Worm (Caenorhabditis elegans): Measurements from ENCODE around the gene srz-31.

DNA sequence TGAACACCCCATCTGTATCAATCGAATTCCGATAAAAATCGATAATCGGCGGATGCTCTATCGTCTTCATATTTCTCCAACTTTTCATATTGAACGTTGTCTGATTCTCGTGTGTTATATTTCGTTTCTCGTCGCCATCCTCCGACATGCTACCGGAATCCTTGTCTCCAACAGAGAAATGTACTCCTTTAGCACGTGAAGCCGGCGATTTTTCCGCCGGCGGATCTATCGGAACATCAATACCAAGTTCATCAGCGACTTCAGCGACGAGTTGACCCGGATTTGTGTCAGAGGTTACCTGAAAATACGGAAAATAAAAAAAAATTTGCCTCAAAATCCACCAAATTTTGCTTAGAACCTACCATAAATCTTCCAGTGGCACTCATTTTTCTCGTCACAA is 22.1 kb upstream of the srz-31 start:
- TF ChIP-seq nhr-77 (tag; optimal IDR thresholded peaks at IDR 0.05) (no peak), dmd-6 (GFP tag; IDR thresholded peaks at IDR 0.05) (no peak), mep-1 (tag; optimal IDR thresholded peaks at IDR 0.05) (no peak), duxl-1 (tag; optimal IDR thresholded peaks at IDR 0.05; ENCODE audit: poor library complexity) (no peak), fos-1 (tag; optimal IDR thresholded peaks at IDR 0.05) (no peak), R02D3.7 (tag; optimal IDR thresholded peaks at IDR 0.05) (no peak), unc-62 (GFP tag; optimal IDR thresholded peaks at IDR 0.05 in 1 of 2) (no peak), unc-62 (tag; optimal IDR thresholded peaks at IDR 0.05) (no peak), dmd-8 (GFP tag; IDR thresholded peaks at IDR 0.05) (no peak), lin-13 (GFP tag; optimal IDR thresholded peaks at IDR 0.05) (no peak), jun-1 (tag; optimal IDR thresholded peaks at IDR 0.05) (no peak), arid-1 (GFP tag; conservative IDR thresholded peaks at IDR 0.05) (no peak), unc-39 (tag; optimal IDR thresholded peaks at IDR 0.05) (no peak), madf-5 (GFP tag; IDR thresholded peaks at IDR 0.05) (no peak)
